Fruit fly (Drosophila melanogaster) whole organism, pupa: ENCODE data around the gene Atg17.

Source experiments
- CG13204 ChIP-seq: fragments of 200-800 bp; sonication (Bioruptor generic); optimal IDR thresholded peaks from 2 replicates; lab custom pipeline; 2018; ENCODE audit warnings: missing biosample characterization, mild to moderate bottlenecking, missing genetic modification characterization, moderate library complexity
- CG9948 ChIP-seq: fragments of 200-800 bp; sonication (Bioruptor generic); optimal IDR thresholded peaks from 2 replicates; lab custom pipeline; 2018; ENCODE audit warnings: missing biosample characterization, mild to moderate bottlenecking, missing genetic modification characterization, moderate library complexity
- Pif1A ChIP-seq: fragments of 200-800 bp; sonication (Bioruptor generic); optimal IDR thresholded peaks from 3 replicates; lab custom pipeline; 2016; ENCODE audit warnings: missing biosample characterization, missing genetic modification characterization
- Snoo ChIP-seq: fragments of 200-800 bp; sonication (Bioruptor generic); optimal IDR thresholded peaks from 3 replicates; lab custom pipeline; 2017; ENCODE audit warnings: missing biosample characterization, mild to moderate bottlenecking, missing genetic modification characterization, inconsistent platforms
- fd96Ca ChIP-seq: fragments of 200-800 bp; sonication (Bioruptor generic); IDR thresholded peaks from 3 replicates; pipeline ENCODE4 v1.3.6; 2022; ENCODE audit warnings: missing biosample characterization, missing genetic modification characterization

DNA sequence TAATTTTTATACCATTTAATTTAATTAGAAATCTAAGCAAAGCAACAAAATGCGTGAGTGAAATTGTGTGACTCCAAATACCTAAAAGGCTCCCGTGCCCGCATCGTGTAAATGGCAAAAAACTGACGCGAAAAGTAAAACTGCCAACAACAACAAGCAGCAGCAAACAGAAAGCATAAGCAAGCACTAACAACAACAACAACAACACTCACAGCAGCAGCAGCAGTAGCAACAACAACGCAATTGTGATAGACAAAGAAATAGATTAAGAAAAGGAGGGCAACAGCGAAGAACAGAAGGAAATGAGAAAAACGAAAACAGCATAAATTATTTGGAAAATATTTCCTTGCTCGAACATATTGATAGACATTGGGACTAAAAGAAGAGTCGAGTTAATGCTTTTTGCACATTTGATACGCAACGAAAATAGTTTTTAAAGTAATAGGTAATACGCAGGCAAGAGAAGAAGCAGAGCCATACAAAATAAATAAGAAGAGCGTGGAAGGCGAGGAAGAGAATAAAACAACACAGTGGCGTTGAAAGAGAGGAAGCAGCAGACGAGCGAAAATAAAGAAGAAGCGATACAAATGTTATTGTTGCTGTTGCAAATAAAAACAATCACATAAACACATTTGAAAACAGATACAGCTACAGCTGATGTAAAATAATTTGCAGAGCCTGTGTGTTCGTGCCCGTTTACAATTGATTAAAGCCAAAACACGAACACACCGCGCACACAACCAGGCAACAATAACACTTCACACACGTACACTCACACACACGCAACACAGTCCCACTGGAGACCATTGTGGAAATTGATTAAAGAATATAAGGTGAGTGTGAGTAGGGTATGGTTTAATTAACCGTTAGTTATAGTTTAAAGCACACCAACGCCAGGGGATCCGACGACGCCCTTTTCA lies 487 bp downstream of the Atg17 start:
- TF ChIP-seq CG13204 (GFP tag; lab: Kevin White, UChicago) (no peak), Pif1A (GFP tag; lab: Kevin White, UChicago) (no peak), CG9948 (tag; lab: Kevin White, UChicago) (no peak), fd96Ca (GFP tag; lab: Robert Waterston, UW) (no peak), Snoo (tag; lab: Kevin White, UChicago) (no peak)
